Fruit fly (Drosophila melanogaster) whole organism, pupa: ENCODE measurements around the gene CG18788.

Experiments used
- CG8159 ChIP-seq: fragments of 200-800 bp; sonication (Bioruptor generic); optimal IDR thresholded peaks from 3 replicates; lab custom pipeline; 2018; ENCODE audit warnings: missing biosample characterization, mild to moderate bottlenecking, missing genetic modification characterization, moderate library complexity
- D1 ChIP-seq: fragments of 200-800 bp; sonication (Bioruptor generic); optimal IDR thresholded peaks from 2 replicates; lab custom pipeline; 2018; ENCODE audit warnings: missing biosample characterization, mild to moderate bottlenecking, missing genetic modification characterization, moderate library complexity
- EcR ChIP-seq: fragments of 200-800 bp; sonication (Bioruptor generic); optimal IDR thresholded peaks from 3 replicates; lab custom pipeline; 2019; ENCODE audit warnings: missing biosample characterization, missing genetic modification characterization, mild to moderate bottlenecking, moderate library complexity, missing genetic modification reagents
- fd96Ca ChIP-seq: fragments of 200-800 bp; sonication (Bioruptor generic); IDR thresholded peaks from 3 replicates; pipeline ENCODE4 v1.3.6; 2022; ENCODE audit warnings: missing biosample characterization, missing genetic modification characterization
- gl ChIP-seq: fragments of 200-800 bp; sonication (Bioruptor generic); optimal IDR thresholded peaks from 2 replicates; lab custom pipeline; 2018; ENCODE audit warnings: missing biosample characterization, mild to moderate bottlenecking, missing genetic modification characterization

DNA sequence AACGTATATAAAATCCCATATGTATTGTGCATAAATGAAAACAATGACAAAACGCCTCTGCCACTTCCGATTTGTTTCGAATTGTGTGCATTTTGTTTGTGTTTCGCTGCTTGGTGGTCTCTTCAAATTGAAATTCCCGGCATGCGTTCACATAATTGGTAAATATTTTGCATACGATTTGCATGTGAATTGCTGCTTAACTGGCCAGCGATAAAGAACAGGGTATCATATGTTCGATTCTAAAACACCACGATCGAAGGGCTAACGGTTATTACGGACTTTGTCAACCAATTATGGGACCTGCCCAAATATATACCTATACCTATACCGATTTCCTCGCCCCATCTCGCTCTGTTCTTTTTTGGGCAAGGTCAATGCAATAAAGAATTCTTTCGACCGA lies 5.9 kb upstream of the CG18788 start:
- TF ChIP-seq D1 (tag; lab: Kevin White, UChicago), result no peak
- TF ChIP-seq CG8159 (tag; lab: Kevin White, UChicago), result no peak
- no peak for TF ChIP-seq gl
- TF ChIP-seq fd96Ca (GFP tag; lab: Robert Waterston, UW), result no peak
- TF ChIP-seq EcR (GFP tag; lab: Kevin White, UChicago), result no peak
